Worm (Caenorhabditis elegans): ENCODE data around the gene fbxa-95.

- TF ChIP-seq ztf-23 (GFP tag; IDR thresholded peaks at IDR 0.05), result no peak
- TF ChIP-seq flt-1 (GFP tag; IDR thresholded peaks at IDR 0.05), result no peak
- no peak for TF ChIP-seq ref-1 (GFP tag; conservative IDR thresholded peaks at IDR 0.05)
- TF ChIP-seq T22C8.4 (GFP tag; IDR thresholded peaks at IDR 0.05), result no peak
- TF ChIP-seq tab-1 (GFP tag; IDR thresholded peaks at IDR 0.05), result no peak
- TF ChIP-seq med-1 (GFP tag; optimal IDR thresholded peaks at IDR 0.05; ENCODE audit: insufficient read depth), result no peak
- no peak for TF ChIP-seq klf-2 (GFP tag; conservative IDR thresholded peaks at IDR 0.05)
- no peak for TF ChIP-seq ztf-29 (GFP tag; IDR thresholded peaks at IDR 0.05)
Observed at ce11 chrV:15612886-15613285, 41.6 kb downstream of the fbxa-95 start, which contains the start of gene str-263.

Data from whole organism, midembryonic.